ENCODE assay signal across 1 fruit fly cellular context in the genomic region with DNA sequence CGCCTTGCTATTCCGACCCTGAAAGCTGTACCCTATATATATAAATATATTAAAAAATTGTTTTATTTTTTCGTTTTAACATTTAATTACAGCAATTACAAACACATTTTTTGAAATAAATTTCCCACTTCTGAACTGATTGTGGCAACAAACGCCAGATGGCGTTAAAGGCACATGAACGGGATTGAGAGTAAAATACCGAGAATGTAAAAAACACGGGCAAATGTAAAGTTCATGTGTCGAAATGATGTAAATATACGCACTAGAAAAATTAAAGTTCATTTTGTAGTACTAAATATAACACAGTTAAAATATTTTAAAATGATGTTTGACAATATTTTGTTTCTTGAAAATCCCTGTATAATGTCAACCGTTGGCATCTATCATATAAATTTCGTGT.
TF ChIP-seq lines count a peak whose summit lies in the region.

No protein-coding gene starts in this region.

TF ChIP-seq in whole organism, embryonic, 481 proteins besides CTCF, POLR2A, EP300 and RAD21 (continued from another document and continues in another):
- TF ChIP-seq ci (GFP tag; IDR thresholded peaks at IDR 0.05; lab: Robert Waterston, UW) (peak; percentile 50; the same call in 1 of the 3 replicates), HmgD (GFP tag; optimal IDR thresholded peaks at IDR 0.05; lab: Kevin White, UChicago) (no peak), CG17385 (GFP tag; optimal IDR thresholded peaks at IDR 0.05; lab: Kevin White, UChicago) (peak; percentile 26), Dp (GFP tag; optimal IDR thresholded peaks at IDR 0.05; lab: Kevin White, UChicago) (peak; percentile 37), CG15601 (tag; optimal IDR thresholded peaks at IDR 0.05; lab: Kevin White, UChicago) (peak; percentile 18), CG2678 (tag; optimal IDR thresholded peaks at IDR 0.05; lab: Kevin White, UChicago) (peak; percentile 30), Taf1 (GFP tag; IDR thresholded peaks at IDR 0.05; lab: Robert Waterston, UW) (no peak), Eip74EF (GFP tag; optimal IDR thresholded peaks at IDR 0.05; lab: Kevin White, UChicago) (no peak), Sox100B (GFP tag; optimal IDR thresholded peaks at IDR 0.05; lab: Kevin White, UChicago) (peak; percentile 10), Ada2b (GFP tag; IDR thresholded peaks at IDR 0.05; lab: Robert Waterston, UW) (no peak), Fer2 (tag; optimal IDR thresholded peaks at IDR 0.05; lab: Kevin White, UChicago) (peak; percentile 7), mirr (GFP tag; optimal IDR thresholded peaks at IDR 0.05; lab: Kevin White, UChicago) (no peak), CG8478 (optimal IDR thresholded peaks at IDR 0.05; lab: Kevin White, UChicago) (no peak), Xrp1 (GFP tag; IDR thresholded peaks at IDR 0.05; lab: Robert Waterston, UW) (peak; percentile 41; the same call in 1 of the 2 replicates), ato (GFP tag; IDR thresholded peaks at IDR 0.05; lab: Robert Waterston, UW; ENCODE audit: partially characterized antibody) (no peak), CG9727 (GFP tag; optimal IDR thresholded peaks at IDR 0.05; lab: Kevin White, UChicago) (no peak), CG17359 (tag; optimal IDR thresholded peaks at IDR 0.05; lab: Kevin White, UChicago) (peak; percentile 47), CG4707 (GFP tag; optimal IDR thresholded peaks at IDR 0.05; lab: Kevin White, UChicago) (peak; percentile 68), CG4404 (GFP tag; IDR thresholded peaks at IDR 0.05; lab: Robert Waterston, UW) (no peak), CG1602 (GFP tag; optimal IDR thresholded peaks at IDR 0.05; lab: Kevin White, UChicago) (no peak), org-1 (GFP tag; optimal IDR thresholded peaks at IDR 0.05; lab: Kevin White, UChicago) (no peak), CG10366 (GFP tag; IDR thresholded peaks at IDR 0.05; lab: Robert Waterston, UW) (no peak), ewg (GFP tag; optimal IDR thresholded peaks at IDR 0.05; lab: Kevin White, UChicago) (peak; percentile 34), zfh1 (GFP tag; IDR thresholded peaks at IDR 0.05; lab: Robert Waterston, UW) (no peak), lov (optimal IDR thresholded peaks at IDR 0.05; lab: Kevin White, UChicago) (no peak), lov (GFP tag; IDR thresholded peaks at IDR 0.05; lab: Robert Waterston, UW) (no peak), phol (tag; optimal IDR thresholded peaks at IDR 0.05; lab: Kevin White, UChicago) (peak; percentile 15), BtbVII (GFP tag; optimal IDR thresholded peaks at IDR 0.05; lab: Kevin White, UChicago) (peak; percentile 1), NC2β (GFP tag; optimal IDR thresholded peaks at IDR 0.05; lab: Kevin White, UChicago) (no peak), CG33213 (GFP tag; optimal IDR thresholded peaks at IDR 0.05; lab: Kevin White, UChicago) (no peak), CG6272 (GFP tag; IDR thresholded peaks at IDR 0.05; lab: Robert Waterston, UW) (no peak; the same call in 1 of the 2 replicates), CG13296 (GFP tag; optimal IDR thresholded peaks at IDR 0.05; lab: Kevin White, UChicago) (peak; percentile 23), CG8089 (GFP tag; optimal IDR thresholded peaks at IDR 0.05; lab: Kevin White, UChicago) (no peak), NFAT (GFP tag; IDR thresholded peaks at IDR 0.05; lab: Robert Waterston, UW) (no peak), p53 (GFP tag; optimal IDR thresholded peaks at IDR 0.05; lab: Kevin White, UChicago) (no peak), Xbp1 (GFP tag; optimal IDR thresholded peaks at IDR 0.05; lab: Kevin White, UChicago) (peak; percentile 26), Bteb2 (GFP tag; optimal IDR thresholded peaks at IDR 0.05; lab: Kevin White, UChicago) (no peak), Mrtf (GFP tag; IDR thresholded peaks at IDR 0.05; lab: Robert Waterston, UW) (no peak), dpn (GFP tag; optimal IDR thresholded peaks at IDR 0.05; lab: Kevin White, UChicago) (peak in 1 of 2 experiments; percentile 32), CG2129 (GFP tag; IDR thresholded peaks at IDR 0.05; lab: Robert Waterston, UW; ENCODE audit: partially characterized antibody) (no peak), H15 (GFP tag; IDR thresholded peaks at IDR 0.05; lab: Robert Waterston, UW) (0 out of 3 replicates have a peak, but pooled peaks have one; percentile 41), CG18011 (GFP tag; optimal IDR thresholded peaks at IDR 0.05; lab: Kevin White, UChicago) (no peak), Awh (GFP tag; IDR thresholded peaks at IDR 0.05; lab: Robert Waterston, UW) (no peak), CG1832 (GFP tag; optimal IDR thresholded peaks at IDR 0.05; lab: Kevin White, UChicago) (no peak), inv (GFP tag; IDR thresholded peaks at IDR 0.05; lab: Robert Waterston, UW; ENCODE audit: partially characterized antibody) (peak; percentile 31; the same call in 1 of the 2 replicates), Med (GFP tag; lab: Kevin White, UChicago) (peak; percentile 79), Gsc (GFP tag; IDR thresholded peaks at IDR 0.05; lab: Robert Waterston, UW) (no peak), CG12942 (GFP tag; optimal IDR thresholded peaks at IDR 0.05; lab: Kevin White, UChicago) (no peak), schlank (tag; optimal IDR thresholded peaks at IDR 0.05; lab: Kevin White, UChicago) (no peak), CG10209 (GFP tag; optimal IDR thresholded peaks at IDR 0.05; lab: Kevin White, UChicago) (peak; percentile 35), CG2889 (GFP tag; IDR thresholded peaks at IDR 0.05; lab: Robert Waterston, UW) (no peak), fru (optimal IDR thresholded peaks at IDR 0.05; lab: Kevin White, UChicago) (no peak), Bdp1 (GFP tag; optimal IDR thresholded peaks at IDR 0.05; lab: Kevin White, UChicago) (no peak), pho (GFP tag; optimal IDR thresholded peaks at IDR 0.05; lab: Kevin White, UChicago) (no peak), MBD-R2 (GFP tag; IDR thresholded peaks at IDR 0.05; lab: Robert Waterston, UW) (no peak), Nf-YB (GFP tag; optimal IDR thresholded peaks at IDR 0.05; lab: Kevin White, UChicago) (no peak), sqz (GFP tag; optimal IDR thresholded peaks at IDR 0.05; lab: Kevin White, UChicago) (no peak), CG11247 (GFP tag; IDR thresholded peaks at IDR 0.05; lab: Robert Waterston, UW) (no peak; the same call in 1 of the 2 replicates), CG16813 (GFP tag; IDR thresholded peaks at IDR 0.05; lab: Robert Waterston, UW; ENCODE audit: partially characterized antibody) (peak; percentile 48; the same call in 2 of the 3 replicates), CG12659 (GFP tag; optimal IDR thresholded peaks at IDR 0.05; lab: Kevin White, UChicago) (peak; percentile 11), Hmx (GFP tag; optimal IDR thresholded peaks at IDR 0.05; lab: Kevin White, UChicago) (no peak), lbe (GFP tag; optimal IDR thresholded peaks at IDR 0.05; lab: Kevin White, UChicago) (no peak), chif (GFP tag; optimal IDR thresholded peaks at IDR 0.05; lab: Kevin White, UChicago) (peak in 1 of 2 experiments; percentile 9), D19A (tag; optimal IDR thresholded peaks at IDR 0.05; lab: Kevin White, UChicago) (peak; percentile 13), Stat92E (GFP tag; optimal IDR thresholded peaks at IDR 0.05; lab: Kevin White, UChicago) (no peak), NK7.1 (GFP tag; optimal IDR thresholded peaks at IDR 0.05; lab: Kevin White, UChicago) (no peak), da (GFP tag; optimal IDR thresholded peaks at IDR 0.05; lab: Kevin White, UChicago) (no peak), HLH4C (GFP tag; IDR thresholded peaks at IDR 0.05; lab: Robert Waterston, UW; ENCODE audit: partially characterized antibody) (no peak), CG13894 (tag; optimal IDR thresholded peaks at IDR 0.05; lab: Kevin White, UChicago) (no peak), crol (GFP tag; IDR thresholded peaks at IDR 0.05; lab: Robert Waterston, UW) (no peak), CG1792 (GFP tag; optimal IDR thresholded peaks at IDR 0.05; lab: Kevin White, UChicago) (no peak), CG10321 (GFP tag; IDR thresholded peaks at IDR 0.05; lab: Robert Waterston, UW) (no peak), z (GFP tag; IDR thresholded peaks at IDR 0.05; lab: Robert Waterston, UW) (no peak), YL-1 (GFP tag; optimal IDR thresholded peaks at IDR 0.05; lab: Kevin White, UChicago) (no peak), CG17829 (tag; optimal IDR thresholded peaks at IDR 0.05; lab: Kevin White, UChicago) (peak; percentile 39), Ravus (GFP tag; IDR thresholded peaks at IDR 0.05; lab: Robert Waterston, UW) (no peak), CG18619 (GFP tag; optimal IDR thresholded peaks at IDR 0.05; lab: Kevin White, UChicago) (peak; percentile 24), Gug (GFP tag; IDR thresholded peaks at IDR 0.05; lab: Robert Waterston, UW) (no peak), CG10147 (GFP tag; optimal IDR thresholded peaks at IDR 0.05; lab: Kevin White, UChicago) (no peak), CG15696 (tag; optimal IDR thresholded peaks at IDR 0.05; lab: Kevin White, UChicago) (peak; percentile 21), dm (GFP tag; optimal IDR thresholded peaks at IDR 0.05; lab: Kevin White, UChicago) (no peak), dati (GFP tag; IDR thresholded peaks at IDR 0.05; lab: Robert Waterston, UW) (no peak), danr (GFP tag; IDR thresholded peaks at IDR 0.05; lab: Robert Waterston, UW) (no peak), CG17612 (GFP tag; IDR thresholded peaks at IDR 0.05; lab: Robert Waterston, UW) (no peak), Six4 (GFP tag; optimal IDR thresholded peaks at IDR 0.05; lab: Kevin White, UChicago) (no peak), ssp (GFP tag; IDR thresholded peaks at IDR 0.05; lab: Robert Waterston, UW) (no peak), HHEX (GFP tag; optimal IDR thresholded peaks at IDR 0.05; lab: Kevin White, UChicago) (peak; percentile 15), CG31224 (GFP tag; IDR thresholded peaks at IDR 0.05; lab: Robert Waterston, UW) (no peak), CG4820 (GFP tag; optimal IDR thresholded peaks at IDR 0.05; lab: Kevin White, UChicago) (no peak), B-H1 (GFP tag; IDR thresholded peaks at IDR 0.05; lab: Robert Waterston, UW) (no peak), CG12104 (GFP tag; optimal IDR thresholded peaks at IDR 0.05; lab: Kevin White, UChicago) (no peak), otp (GFP tag; IDR thresholded peaks at IDR 0.05; lab: Robert Waterston, UW) (no peak), grn (GFP tag; optimal IDR thresholded peaks at IDR 0.05; lab: Kevin White, UChicago) (no peak), ash1 (GFP tag; optimal IDR thresholded peaks at IDR 0.05; lab: Kevin White, UChicago) (no peak), lola (GFP tag; optimal IDR thresholded peaks at IDR 0.05; lab: Kevin White, UChicago) (no peak), Atf3 (GFP tag; optimal IDR thresholded peaks at IDR 0.05; lab: Kevin White, UChicago) (no peak), MTF-1 (GFP tag; optimal IDR thresholded peaks at IDR 0.05; lab: Kevin White, UChicago; ENCODE audit: borderline replicate concordance) (no peak), sim (GFP tag; IDR thresholded peaks at IDR 0.05; lab: Robert Waterston, UW) (no peak), Opbp (GFP tag; IDR thresholded peaks at IDR 0.05; lab: Robert Waterston, UW; ENCODE audit: partially characterized antibody) (peak; percentile 12; the same call in 2 of the 3 replicates), ftz-f1 (GFP tag; optimal IDR thresholded peaks at IDR 0.05; lab: Kevin White, UChicago) (no peak), rib (GFP tag; IDR thresholded peaks at IDR 0.05; lab: Robert Waterston, UW) (no peak), croc (GFP tag; conservative IDR thresholded peaks at IDR 0.05; lab: Robert Waterston, UW) (no peak; the same call in 2 of the 3 replicates), CG7987 (GFP tag; optimal IDR thresholded peaks at IDR 0.05; lab: Kevin White, UChicago) (no peak), CG5953 (GFP tag; IDR thresholded peaks at IDR 0.05; lab: Robert Waterston, UW) (no peak), Myb (GFP tag; optimal IDR thresholded peaks at IDR 0.05; lab: Kevin White, UChicago) (peak; percentile 38), pb (GFP tag; optimal IDR thresholded peaks at IDR 0.05; lab: Kevin White, UChicago) (no peak), tx (GFP tag; optimal IDR thresholded peaks at IDR 0.05; lab: Kevin White, UChicago) (no peak), MESR4 (GFP tag; optimal IDR thresholded peaks at IDR 0.05; lab: Kevin White, UChicago) (no peak), Chrac-16 (GFP tag; optimal IDR thresholded peaks at IDR 0.05; lab: Kevin White, UChicago) (no peak), CG34422 (GFP tag; IDR thresholded peaks at IDR 0.05; lab: Robert Waterston, UW) (no peak), lmd (GFP tag; IDR thresholded peaks at IDR 0.05; lab: Robert Waterston, UW) (no peak), Mes4 (GFP tag; optimal IDR thresholded peaks at IDR 0.05; lab: Kevin White, UChicago) (no peak), Kr (GFP tag; optimal IDR thresholded peaks at IDR 0.05; lab: Kevin White, UChicago) (no peak), pzg (GFP tag; optimal IDR thresholded peaks at IDR 0.05; lab: Kevin White, UChicago) (peak; percentile 5), CG2712 (tag; optimal IDR thresholded peaks at IDR 0.05; lab: Kevin White, UChicago) (peak; percentile 42), toy (GFP tag; IDR thresholded peaks at IDR 0.05; lab: Robert Waterston, UW) (no peak), repo (GFP tag; optimal IDR thresholded peaks at IDR 0.05; lab: Kevin White, UChicago) (no peak), fd96Cb (tag; optimal IDR thresholded peaks at IDR 0.05; lab: Kevin White, UChicago) (no peak), Drgx (GFP tag; IDR thresholded peaks at IDR 0.05; lab: Robert Waterston, UW) (no peak), wor (GFP tag; IDR thresholded peaks at IDR 0.05; lab: Robert Waterston, UW) (no peak), chm (GFP tag; IDR thresholded peaks at IDR 0.05; lab: Robert Waterston, UW) (0 out of 2 replicates have a peak, but pooled peaks have one; percentile 17), crp (GFP tag; optimal IDR thresholded peaks at IDR 0.05; lab: Kevin White, UChicago) (no peak), CG14965 (GFP tag; optimal IDR thresholded peaks at IDR 0.05; lab: Kevin White, UChicago; ENCODE audit: borderline replicate concordance) (peak; percentile 94), seq (GFP tag; IDR thresholded peaks at IDR 0.05; lab: Robert Waterston, UW) (no peak), Jarid2 (GFP tag; optimal IDR thresholded peaks at IDR 0.05; lab: Kevin White, UChicago) (no peak), CG13123 (GFP tag; optimal IDR thresholded peaks at IDR 0.05; lab: Kevin White, UChicago) (no peak), klu (GFP tag; IDR thresholded peaks at IDR 0.05; lab: Robert Waterston, UW) (no peak), CG15073 (GFP tag; optimal IDR thresholded peaks at IDR 0.05; lab: Kevin White, UChicago) (no peak), CG12219 (GFP tag; optimal IDR thresholded peaks at IDR 0.05; lab: Kevin White, UChicago) (peak; percentile 5), knrl (GFP tag; IDR thresholded peaks at IDR 0.05; lab: Robert Waterston, UW; ENCODE audit: partially characterized antibody) (peak; percentile 59), CG14014 (GFP tag; IDR thresholded peaks at IDR 0.05; lab: Robert Waterston, UW) (no peak)
